Fruit fly (Drosophila melanogaster) whole organism, embryonic: Measurements from ENCODE around the gene CG14174.

Source experiments
- Atf-2 ChIP-seq: fragments of 200-800 bp; sonication (Bioruptor generic); optimal IDR thresholded peaks from 2 replicates; lab custom pipeline; 2016; ENCODE audit warnings: missing biosample characterization, missing genetic modification characterization
- Bteb2 ChIP-seq: fragments of 200-800 bp; sonication (Bioruptor generic); optimal IDR thresholded peaks from 2 replicates; lab custom pipeline; 2016; ENCODE audit warnings: missing biosample characterization, missing genetic modification characterization
- C15 ChIP-seq: fragments of 200-800 bp; sonication (Bioruptor generic); IDR thresholded peaks from 3 replicates; pipeline ENCODE4 v1.3.6; 2022; ENCODE audit warnings: missing biosample characterization, missing genetic modification characterization
- CG10267 ChIP-seq: fragments of 200-800 bp; sonication (Bioruptor generic); optimal IDR thresholded peaks from 2 replicates; lab custom pipeline; 2018; ENCODE audit warnings: missing biosample characterization, mild to moderate bottlenecking, missing genetic modification characterization, moderate library complexity
- CG12299 ChIP-seq: fragments of 200-800 bp; sonication (Bioruptor generic); optimal IDR thresholded peaks from 2 replicates; lab custom pipeline; 2018; ENCODE audit warnings: missing biosample characterization, mild to moderate bottlenecking, missing genetic modification characterization
- CG12391 ChIP-seq: fragments of 200-800 bp; sonication (Bioruptor generic); optimal IDR thresholded peaks from 3 replicates; lab custom pipeline; 2018; ENCODE audit warnings: missing biosample characterization, mild to moderate bottlenecking, missing genetic modification characterization, moderate library complexity
- CG13424 ChIP-seq: fragments of 200-800 bp; sonication (Bioruptor generic); optimal IDR thresholded peaks from 2 replicates; lab custom pipeline; 2019; ENCODE audit warnings: missing biosample characterization, mild to moderate bottlenecking, missing genetic modification characterization, moderate library complexity
- CG15514 ChIP-seq: fragments of 200-800 bp; sonication (Bioruptor generic); optimal IDR thresholded peaks from 3 replicates; lab custom pipeline; 2017; ENCODE audit warnings: missing biosample characterization, missing genetic modification characterization, mild to moderate bottlenecking, moderate library complexity, missing genetic modification reagents
- CG16813 ChIP-seq: fragments of 200-800 bp; sonication (Bioruptor generic); IDR thresholded peaks from 3 replicates; pipeline ENCODE4 v1.3.6; 2022; ENCODE audit warnings: missing biosample characterization, missing genetic modification characterization; ENCODE audit not compliant: partially characterized antibody
- CG17359 ChIP-seq: fragments of 200-800 bp; sonication (Bioruptor generic); optimal IDR thresholded peaks from 3 replicates; lab custom pipeline; 2018; ENCODE audit warnings: missing biosample characterization, mild to moderate bottlenecking, missing genetic modification characterization, moderate library complexity
- CG17829 ChIP-seq: fragments of 200-800 bp; optimal IDR thresholded peaks from 2 replicates; lab custom pipeline; 2019; ENCODE audit warnings: missing biosample characterization, mild to moderate bottlenecking, missing genetic modification characterization, moderate library complexity
- CG18011 ChIP-seq: fragments of 200-800 bp; sonication (Bioruptor generic); optimal IDR thresholded peaks from 2 replicates; lab custom pipeline; 2017; ENCODE audit warnings: missing biosample characterization, missing genetic modification characterization, mild to moderate bottlenecking, moderate library complexity, missing genotype
- CG18262 ChIP-seq: fragments of 200-800 bp; optimal IDR thresholded peaks from 3 replicates; lab custom pipeline; 2019; ENCODE audit warnings: missing biosample characterization, mild to moderate bottlenecking, missing genetic modification characterization, moderate library complexity
- CG2120 ChIP-seq: fragments of 200-800 bp; sonication (Bioruptor generic); optimal IDR thresholded peaks from 3 replicates; lab custom pipeline; 2016; ENCODE audit warnings: missing biosample characterization, missing genetic modification characterization
- CG33213 ChIP-seq: fragments of 200-800 bp; sonication (Bioruptor generic); optimal IDR thresholded peaks from 3 replicates; lab custom pipeline; 2016; ENCODE audit warnings: missing biosample characterization, missing genetic modification characterization
- CG4617 ChIP-seq: fragments of 200-800 bp; sonication (Bioruptor generic); optimal IDR thresholded peaks from 3 replicates; lab custom pipeline; 2016; ENCODE audit warnings: missing biosample characterization, missing genetic modification characterization, borderline replicate concordance
- CG6175 ChIP-seq: fragments of 200-800 bp; sonication (Bioruptor generic); IDR thresholded peaks from 3 replicates; pipeline ENCODE4 v1.3.6; 2022; ENCODE audit warnings: missing biosample characterization, missing genetic modification characterization
- CG6791 ChIP-seq: fragments of 200-800 bp; sonication (Bioruptor generic); IDR thresholded peaks from 3 replicates; pipeline ENCODE4 v1.3.6; 2022; ENCODE audit warnings: missing biosample characterization, missing genetic modification characterization; ENCODE audit not compliant: partially characterized antibody
- CG7839 ChIP-seq: fragments of 200-800 bp; sonication (Bioruptor generic); optimal IDR thresholded peaks from 3 replicates; lab custom pipeline; 2018; ENCODE audit warnings: missing biosample characterization, mild to moderate bottlenecking, missing genetic modification characterization, moderate library complexity
- CG8478 ChIP-seq: fragments of >200 bp; optimal IDR thresholded peaks from 2 replicates; lab custom pipeline; 2018
- CG9727 ChIP-seq: fragments of 200-800 bp; sonication (Bioruptor generic); optimal IDR thresholded peaks from 3 replicates; lab custom pipeline; 2017; ENCODE audit warnings: missing biosample characterization, mild to moderate bottlenecking, missing genetic modification characterization
- CG9797 ChIP-seq: fragments of 200-800 bp; sonication (Bioruptor generic); optimal IDR thresholded peaks from 3 replicates; lab custom pipeline; 2018; ENCODE audit warnings: missing biosample characterization, mild to moderate bottlenecking, missing genetic modification characterization
- CHES-1-like ChIP-seq: fragments of 200-800 bp; sonication (Bioruptor generic); optimal IDR thresholded peaks from 2 replicates; lab custom pipeline; 2016; ENCODE audit warnings: missing biosample characterization, missing genetic modification characterization
- D19A ChIP-seq: fragments of 200-800 bp; optimal IDR thresholded peaks from 3 replicates; lab custom pipeline; 2019; ENCODE audit warnings: missing biosample characterization, mild to moderate bottlenecking, missing genetic modification characterization, moderate library complexity
- E2f2 ChIP-seq: fragments of 200-800 bp; sonication (Bioruptor generic); IDR thresholded peaks from 2 replicates; pipeline ENCODE4 v1.3.6; 2022; ENCODE audit warnings: missing biosample characterization, missing genetic modification characterization
- H2.0 ChIP-seq: fragments of 200-800 bp; sonication (Bioruptor generic); IDR thresholded peaks from 2 replicates; pipeline ENCODE4 v1.3.6; 2022; ENCODE audit warnings: missing biosample characterization, missing genetic modification characterization
- Hand ChIP-seq: fragments of 200-800 bp; sonication (Bioruptor generic); optimal IDR thresholded peaks from 2 replicates; lab custom pipeline; 2017; ENCODE audit warnings: mild to moderate bottlenecking, missing biosample characterization, missing genetic modification reagents, missing genetic modification characterization
- Lim3 ChIP-seq: fragments of 200-800 bp; sonication (Bioruptor generic); IDR thresholded peaks from 2 replicates; pipeline ENCODE4 v1.3.6; 2022; ENCODE audit warnings: missing biosample characterization, missing genetic modification characterization
- NC2α ChIP-seq: fragments of 200-800 bp; sonication (Bioruptor generic); optimal IDR thresholded peaks from 2 replicates; lab custom pipeline; 2016; ENCODE audit warnings: missing biosample characterization, missing genetic modification characterization
- Nf-YC ChIP-seq: fragments of 200-800 bp; optimal IDR thresholded peaks from 3 replicates; lab custom pipeline; 2019; ENCODE audit warnings: missing biosample characterization, mild to moderate bottlenecking, missing genetic modification characterization, moderate library complexity
- Scr ChIP-seq: fragments of 200-800 bp; sonication (Bioruptor generic); IDR thresholded peaks from 2 replicates; pipeline ENCODE4 v1.3.6; 2022; ENCODE audit warnings: missing biosample characterization, missing genetic modification characterization; ENCODE audit not compliant: partially characterized antibody
- Sox102F ChIP-seq: fragments of 200-800 bp; sonication (Bioruptor generic); optimal IDR thresholded peaks from 2 replicates; lab custom pipeline; 2018; ENCODE audit warnings: missing biosample characterization, mild to moderate bottlenecking, missing genetic modification characterization, moderate library complexity
- Xbp1 ChIP-seq: fragments of 200-800 bp; sonication (Bioruptor generic); optimal IDR thresholded peaks from 3 replicates; lab custom pipeline; 2016; ENCODE audit warnings: missing biosample characterization, mild to moderate bottlenecking, missing genetic modification characterization
- YL-1 ChIP-seq: fragments of 200-800 bp; sonication (Bioruptor generic); optimal IDR thresholded peaks from 3 replicates; lab custom pipeline; 2017; ENCODE audit warnings: missing biosample characterization, mild to moderate bottlenecking, missing genetic modification characterization
- ase ChIP-seq: fragments of 200-800 bp; sonication (Bioruptor generic); IDR thresholded peaks from 3 replicates; pipeline ENCODE4 v1.3.6; 2022; ENCODE audit warnings: missing biosample characterization, missing genetic modification characterization
- bowl ChIP-seq: fragments of 200-800 bp; sonication (Bioruptor generic); IDR thresholded peaks from 2 replicates; pipeline ENCODE4 v1.3.6; 2022; ENCODE audit warnings: missing biosample characterization, missing genetic modification characterization
- bsh ChIP-seq, 2 experiments: fragments of 200-800 bp; sonication (Bioruptor generic); optimal IDR thresholded peaks; 2 replicates each; lab custom pipeline; 2017 to 2018; ENCODE audit warnings: mild to moderate bottlenecking in 2 of 2, missing biosample characterization in 2 of 2, missing genetic modification characterization in 2 of 2, moderate library complexity in 1 of 2
- cato ChIP-seq: fragments of 200-800 bp; sonication (Bioruptor generic); optimal IDR thresholded peaks from 2 replicates; lab custom pipeline; 2016; ENCODE audit warnings: missing biosample characterization, missing genetic modification characterization, borderline replicate concordance
- chinmo ChIP-seq: fragments of 200-800 bp; sonication (Bioruptor generic); IDR thresholded peaks from 4 replicates; pipeline ENCODE4 v1.3.6; 2022; ENCODE audit warnings: missing biosample characterization, missing genetic modification characterization; ENCODE audit not compliant: partially characterized antibody
- crc ChIP-seq: fragments of 200-800 bp; sonication (Bioruptor generic); optimal IDR thresholded peaks from 2 replicates; lab custom pipeline; 2016; ENCODE audit warnings: missing biosample characterization, missing genetic modification characterization
- dpn ChIP-seq, 2 experiments: fragments of 200-800 bp; sonication (Bioruptor generic); optimal IDR thresholded peaks; 3 replicates each; lab custom pipeline; 2016; ENCODE audit warnings: missing biosample characterization in 2 of 2, missing genetic modification characterization in 2 of 2
- ftz-f1 ChIP-seq: fragments of 200-800 bp; sonication (Bioruptor generic); optimal IDR thresholded peaks from 2 replicates; lab custom pipeline; 2016; ENCODE audit warnings: missing biosample characterization, missing genetic modification characterization
- gfzf ChIP-seq: fragments of 200-800 bp; sonication (Bioruptor generic); optimal IDR thresholded peaks from 2 replicates; lab custom pipeline; 2016; ENCODE audit warnings: missing biosample characterization, mild to moderate bottlenecking, missing genetic modification characterization, moderate library complexity
- ken ChIP-seq: fragments of 200-800 bp; sonication (Bioruptor generic); IDR thresholded peaks from 3 replicates; pipeline ENCODE4 v1.3.6; 2022; ENCODE audit warnings: missing biosample characterization, missing genetic modification characterization
- kni ChIP-seq: fragments of 200-800 bp; sonication (Bioruptor generic); optimal IDR thresholded peaks from 3 replicates; lab custom pipeline; 2017; ENCODE audit warnings: mild to moderate bottlenecking, missing biosample characterization, missing genetic modification reagents, missing genetic modification characterization
- luna ChIP-seq: fragments of 200-800 bp; sonication (Bioruptor generic); optimal IDR thresholded peaks from 2 replicates; lab custom pipeline; 2016; ENCODE audit warnings: missing biosample characterization, missing genetic modification characterization
- phol ChIP-seq: fragments of 200-800 bp; sonication (Bioruptor generic); optimal IDR thresholded peaks from 3 replicates; lab custom pipeline; 2018; ENCODE audit warnings: missing biosample characterization, mild to moderate bottlenecking, missing genetic modification characterization, moderate library complexity
- sr ChIP-seq: fragments of 200-800 bp; sonication (Bioruptor generic); IDR thresholded peaks from 3 replicates; pipeline ENCODE4 v1.3.6; 2022; ENCODE audit warnings: missing biosample characterization, missing genetic modification characterization
- vnd ChIP-seq: fragments of 200-800 bp; sonication (Bioruptor generic); IDR thresholded peaks from 3 replicates; pipeline ENCODE4 v1.3.6; 2022; ENCODE audit warnings: missing biosample characterization, missing genetic modification characterization; ENCODE audit not compliant: partially characterized antibody
- wek ChIP-seq: fragments of 200-800 bp; sonication (Bioruptor generic); optimal IDR thresholded peaks from 3 replicates; lab custom pipeline; 2018; ENCODE audit warnings: missing biosample characterization, mild to moderate bottlenecking, missing genetic modification characterization, moderate library complexity
- zfh1 ChIP-seq: fragments of 200-800 bp; sonication (Bioruptor generic); IDR thresholded peaks from 3 replicates; pipeline ENCODE4 v1.3.6; 2022; ENCODE audit warnings: missing biosample characterization, missing genetic modification characterization

Gene CG14174

dm6 chr3L:9723108-9723507, 4.0 kb downstream of the CG14174 start, which contains the start of the genes nbs and defl (continued):
- TF ChIP-seq Bteb2 (peak; percentile 54), ken (no peak), Lim3 (GFP tag; lab: Robert Waterston, UW) (no peak), Hand (GFP tag; lab: Kevin White, UChicago) (no peak), sr (no peak), Nf-YC (tag; lab: Kevin White, UChicago) (peak; percentile 82), CG9727 (GFP tag; lab: Kevin White, UChicago) (peak; percentile 44), ftz-f1 (GFP tag; lab: Kevin White, UChicago) (no peak), CG15514 (GFP tag; lab: Kevin White, UChicago) (no peak), CG8478 (lab: Kevin White, UChicago) (no peak), CG33213 (no peak), CG9797 (GFP tag; lab: Kevin White, UChicago) (peak; percentile 57), NC2α (no peak), CG6175 (no peak), CG7839 (no peak), H2.0 (peak; percentile 51; the same call in 1 of the 2 replicates), Sox102F (GFP tag; lab: Kevin White, UChicago) (no peak), dpn (GFP tag; optimal IDR thresholded peaks at IDR 0.05; lab: Kevin White, UChicago) (peak; percentile 77 to 86), vnd (GFP tag; lab: Robert Waterston, UW) (no peak), zfh1 (GFP tag; lab: Robert Waterston, UW) (peak; percentile 69; the same call in 2 of the 3 replicates), ase (GFP tag; lab: Robert Waterston, UW) (peak; percentile 62; the same call in 2 of the 3 replicates), kni (GFP tag; lab: Kevin White, UChicago) (no peak), YL-1 (no peak), CG18011 (peak; percentile 22), D19A (tag; lab: Kevin White, UChicago) (no peak), cato (GFP tag; lab: Kevin White, UChicago) (peak; percentile 47)
- TF ChIP-seq, all 482 proteins: peak for 264

- TF ChIP-seq luna (GFP tag; lab: Kevin White, UChicago) (no peak), CG17359 (tag; lab: Kevin White, UChicago) (no peak), Scr (GFP tag; lab: Robert Waterston, UW) (peak; percentile 91), CG18262 (tag; lab: Kevin White, UChicago) (no peak), phol (tag; lab: Kevin White, UChicago) (peak; percentile 25), CG6791 (GFP tag; lab: Robert Waterston, UW) (peak; percentile 88), CG17829 (tag; lab: Kevin White, UChicago) (peak; percentile 24), CG10267 (tag; lab: Kevin White, UChicago) (peak; percentile 47), CG16813 (GFP tag; lab: Robert Waterston, UW) (peak; percentile 85), CHES-1-like (GFP tag; lab: Kevin White, UChicago) (peak; percentile 1), Atf-2 (GFP tag; lab: Kevin White, UChicago) (no peak), wek (GFP tag; lab: Kevin White, UChicago) (no peak), crc (no peak), C15 (GFP tag; lab: Robert Waterston, UW) (no peak), CG12391 (tag; lab: Kevin White, UChicago) (peak; percentile 33), CG13424 (tag; lab: Kevin White, UChicago) (no peak), bowl (no peak), CG4617 (GFP tag; lab: Kevin White, UChicago) (peak; percentile 85), CG12299 (tag; lab: Kevin White, UChicago) (no peak), Xbp1 (no peak), CG2120 (GFP tag; lab: Kevin White, UChicago) (peak; percentile 22), bsh (GFP tag; optimal IDR thresholded peaks at IDR 0.05; lab: Kevin White, UChicago) (no peak), chinmo (GFP tag; lab: Robert Waterston, UW) (peak; percentile 76; the same call in 2 of the 4 replicates), E2f2 (GFP tag; lab: Robert Waterston, UW) (peak; percentile 79), gfzf (GFP tag; lab: Kevin White, UChicago) (peak; percentile 81)
These were observed 7.6 kb downstream of the CG14174 start, which contains the start of gene Naa60 for dm6 chr3L:9726707-9727106. TSS of gene Naa60 (plus strand) at chr3L:9726895.
